Fruit fly (Drosophila melanogaster) whole organism: ENCODE results near the gene CG31370.

Source experiments
- CG8478 ChIP-seq: fragments of >200 bp; optimal IDR thresholded peaks from 2 replicates; lab custom pipeline; 2018; ENCODE audit warnings: inconsistent platforms
- Dll ChIP-seq: fragments of >200 bp; optimal IDR thresholded peaks from 2 replicates; lab custom pipeline; 2017
- EcR ChIP-seq, 2 experiments: fragments of >200 bp; optimal IDR thresholded peaks; 2 replicates each; lab custom pipeline; 2017; ENCODE audit warnings: missing biosample characterization in 2 of 2, missing genetic modification characterization in 2 of 2, missing genetic modification reagents in 2 of 2
- pan ChIP-seq: fragments of >200 bp; optimal IDR thresholded peaks from 2 replicates; lab custom pipeline; 2017
- psq ChIP-seq: fragments of >200 bp; optimal IDR thresholded peaks from 2 replicates; lab custom pipeline; 2017
- usp ChIP-seq: fragments of >200 bp; optimal IDR thresholded peaks from 2 replicates; lab custom pipeline; 2017; ENCODE audit warnings: missing biosample characterization, missing genetic modification characterization, mixed read lengths

- no peak for TF ChIP-seq usp
- no peak for TF ChIP-seq psq
- TF ChIP-seq CG8478 (lab: Kevin White, UChicago), result no peak
- TF ChIP-seq EcR (GFP tag; optimal IDR thresholded peaks at IDR 0.05; lab: Kevin White, UChicago), result no peak
- no peak for TF ChIP-seq Dll (lab: Kevin White, UChicago)
- no peak for TF ChIP-seq pan (lab: Kevin White, UChicago)
Observed at dm6 chr3R:25310843-25311242, 8.6 kb downstream of the CG31370 start, which contains the start of gene CG31099.
